Fruit fly (Drosophila melanogaster): ENCODE results near the gene CG14712.

Gene CG14712

DNA sequence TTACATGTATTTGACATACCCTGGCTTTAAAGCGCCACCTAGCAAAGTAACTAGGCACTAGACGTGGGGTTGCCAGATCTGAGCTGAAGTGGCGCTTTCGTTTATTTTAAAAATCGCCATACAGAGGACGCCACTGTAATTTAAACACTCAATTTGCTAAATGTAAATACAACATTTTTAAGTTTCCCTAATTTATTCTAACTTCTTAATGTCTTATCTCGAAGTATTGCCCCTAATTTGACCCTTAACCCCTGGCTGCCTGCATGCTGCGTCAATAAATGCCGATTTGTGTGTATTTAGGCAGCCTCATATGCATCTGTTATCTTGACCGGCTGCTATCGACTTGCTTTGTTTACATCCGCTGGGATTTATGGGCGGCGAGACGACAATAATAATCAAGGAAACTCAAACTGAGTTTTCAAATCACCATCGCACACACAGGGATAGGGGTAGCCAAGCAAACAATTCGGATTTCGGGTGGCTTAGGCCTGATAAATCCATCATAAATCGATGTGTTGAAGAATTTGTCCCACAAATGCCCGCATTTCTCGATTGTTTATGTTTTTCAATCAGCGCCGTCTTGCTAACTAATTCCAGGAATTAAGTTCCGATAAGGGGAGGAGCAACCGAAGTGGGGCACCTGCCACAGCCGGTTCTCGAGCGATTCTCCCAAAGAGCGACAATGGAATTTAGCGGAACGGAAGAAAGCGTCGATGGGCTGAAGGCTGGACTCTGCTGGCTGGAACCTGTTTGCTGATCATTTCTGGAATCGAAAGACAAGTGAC lies 15.1 kb upstream of the CG14712 start (continued):
- TF ChIP-seq mam (GFP tag; optimal IDR thresholded peaks at IDR 0.05) = peak; percentile 62
- peak; percentile 51 for TF ChIP-seq trh (GFP tag; optimal IDR thresholded peaks at IDR 0.05)
- peak; percentile 42; the same call in 2 of the 3 replicates for TF ChIP-seq row (GFP tag; IDR thresholded peaks at IDR 0.05)
- TF ChIP-seq Doc2 (GFP tag; IDR thresholded peaks at IDR 0.05) = no peak
- TF ChIP-seq fd102C (GFP tag; optimal IDR thresholded peaks at IDR 0.05) = peak; percentile 9
- no peak for TF ChIP-seq luna (GFP tag; optimal IDR thresholded peaks at IDR 0.05)
- TF ChIP-seq CG6254 (GFP tag; optimal IDR thresholded peaks at IDR 0.05) = no peak
- TF ChIP-seq NK7.1 (GFP tag; optimal IDR thresholded peaks at IDR 0.05) = peak; percentile 51
- peak; percentile 74; the same call in 2 of the 3 replicates for TF ChIP-seq ken (GFP tag; IDR thresholded peaks at IDR 0.05)
- no peak for TF ChIP-seq CG11723 (GFP tag; optimal IDR thresholded peaks at IDR 0.05)
- TF ChIP-seq CG16813 (GFP tag; IDR thresholded peaks at IDR 0.05; ENCODE audit: partially characterized antibody) = peak; percentile 46; the same call in 1 of the 3 replicates
- peak; percentile 21; the same call in 1 of the 3 replicates for TF ChIP-seq croc (GFP tag; conservative IDR thresholded peaks at IDR 0.05)
- TF ChIP-seq Six4 (GFP tag; optimal IDR thresholded peaks at IDR 0.05) = peak; percentile 35
- TF ChIP-seq stc (GFP tag; IDR thresholded peaks at IDR 0.05) = peak; percentile 9; the same call in 1 of the 2 replicates
- TF ChIP-seq CG4820 (GFP tag; optimal IDR thresholded peaks at IDR 0.05) = peak; percentile 72
- TF ChIP-seq CoRest (tag; optimal IDR thresholded peaks at IDR 0.05) = peak; percentile 72
- TF ChIP-seq Nf-YA (GFP tag; IDR thresholded peaks at IDR 0.05) = peak; percentile 45; the same call in 1 of the 2 replicates
- peak; percentile 61 for TF ChIP-seq caup (GFP tag; optimal IDR thresholded peaks at IDR 0.05; ENCODE audit: severe bottlenecking)
- TF ChIP-seq hbn (GFP tag; IDR thresholded peaks at IDR 0.05; ENCODE audit: partially characterized antibody) = no peak
- TF ChIP-seq fu2 (GFP tag; optimal IDR thresholded peaks at IDR 0.05) = peak; percentile 26
- TF ChIP-seq mld (GFP tag; IDR thresholded peaks at IDR 0.05; ENCODE audit: partially characterized antibody) = no peak
- TF ChIP-seq Side (GFP tag; optimal IDR thresholded peaks at IDR 0.05) = peak; percentile 14
- TF ChIP-seq Bdp1 (GFP tag; optimal IDR thresholded peaks at IDR 0.05) = peak; percentile 35
- no peak for TF ChIP-seq sqz (GFP tag; optimal IDR thresholded peaks at IDR 0.05)
- no peak for TF ChIP-seq MESR4 (GFP tag; optimal IDR thresholded peaks at IDR 0.05)
- TF ChIP-seq CG16863 (GFP tag; optimal IDR thresholded peaks at IDR 0.05) = peak; percentile 34
- TF ChIP-seq CG6791 (GFP tag; IDR thresholded peaks at IDR 0.05; ENCODE audit: partially characterized antibody) = peak; percentile 14; the same call in 1 of the 3 replicates
- peak; percentile 64 for TF ChIP-seq CG14014 (GFP tag; IDR thresholded peaks at IDR 0.05)
- peak; percentile 51 for TF ChIP-seq CG12155 (GFP tag; optimal IDR thresholded peaks at IDR 0.05)
- no peak for TF ChIP-seq CG4360 (GFP tag; IDR thresholded peaks at IDR 0.05)
- no peak for TF ChIP-seq wdn (GFP tag; IDR thresholded peaks at IDR 0.05)
- TF ChIP-seq CG13287 (GFP tag; IDR thresholded peaks at IDR 0.05; ENCODE audit: partially characterized antibody) = peak; percentile 18; the same call in 1 of the 2 replicates
- peak; percentile 21 for TF ChIP-seq sens-2 (GFP tag; IDR thresholded peaks at IDR 0.05)
- peak; percentile 44 for TF ChIP-seq CG1233 (GFP tag; optimal IDR thresholded peaks at IDR 0.05)
- peak; percentile 82 for TF ChIP-seq sens (GFP tag)
- peak; percentile 81 for TF ChIP-seq sob (GFP tag; IDR thresholded peaks at IDR 0.05)
- peak; percentile 51; the same call in 1 of the 2 replicates for TF ChIP-seq CG1024 (GFP tag; IDR thresholded peaks at IDR 0.05)
- TF ChIP-seq Hr3 (GFP tag; optimal IDR thresholded peaks at IDR 0.05) = peak; percentile 78
- TF ChIP-seq CG32532 (GFP tag; IDR thresholded peaks at IDR 0.05) = peak; percentile 89
- peak; percentile 64 for TF ChIP-seq NfI (GFP tag; optimal IDR thresholded peaks at IDR 0.05)
- TF ChIP-seq CG17568 (GFP tag; optimal IDR thresholded peaks at IDR 0.05) = no peak
- TF ChIP-seq slp2 (GFP tag; optimal IDR thresholded peaks at IDR 0.05) = peak; percentile 24
- TF ChIP-seq HLH4C (GFP tag; IDR thresholded peaks at IDR 0.05; ENCODE audit: partially characterized antibody) = no peak
- no peak for TF ChIP-seq CG17612 (GFP tag; IDR thresholded peaks at IDR 0.05)
- peak; percentile 34; the same call in 1 of the 2 replicates for TF ChIP-seq ttk (GFP tag; IDR thresholded peaks at IDR 0.05)
- peak; percentile 68 for TF ChIP-seq NC2β (GFP tag; optimal IDR thresholded peaks at IDR 0.05)
- peak; percentile 85 for TF ChIP-seq CG42726 (GFP tag; IDR thresholded peaks at IDR 0.05; ENCODE audit: partially characterized antibody)
- peak in 1 of 3 experiments; percentile 44 for TF ChIP-seq Stat92E (GFP tag; optimal IDR thresholded peaks at IDR 0.05)

All from whole organism, embryonic.